Worm (Caenorhabditis elegans) whole organism, early embryonic: ENCODE results near the gene vap-2.

Experiments used
- B0310.2 ChIP-seq: sonication (generic microtip); optimal IDR thresholded peaks from 2 replicates; lab custom pipeline; 2016; ENCODE audit warnings: mild to moderate bottlenecking, missing genetic modification characterization, missing compliant biosample characterization
- F13C5.2 ChIP-seq: sonication (generic microtip); optimal IDR thresholded peaks from 2 replicates; lab custom pipeline; 2017; ENCODE audit warnings: mild to moderate bottlenecking, missing genetic modification characterization, inconsistent platforms, missing compliant biosample characterization
- aly-1 ChIP-seq: sonication (generic microtip); optimal IDR thresholded peaks from 2 replicates; lab custom pipeline; 2016; ENCODE audit warnings: missing genetic modification characterization, missing compliant biosample characterization
- ama-1 ChIP-seq: fragments of 150-350 bp; optimal IDR thresholded peaks from 2 replicates; lab custom pipeline; 2014
- ceh-13 ChIP-seq: fragments of 200-800 bp; sonication (Bioruptor generic); optimal IDR thresholded peaks from 2 replicates; lab custom pipeline; 2018; ENCODE audit warnings: mild to moderate bottlenecking, missing genetic modification characterization, missing compliant biosample characterization
- ceh-36 ChIP-seq: sonication (generic microtip); optimal IDR thresholded peaks from 2 replicates; lab custom pipeline; 2016; ENCODE audit warnings: missing genetic modification characterization, inconsistent platforms, missing compliant biosample characterization
- ets-7 ChIP-seq: sonication (generic microtip); optimal IDR thresholded peaks from 2 replicates; lab custom pipeline; 2016; ENCODE audit warnings: missing genotype, missing genetic modification characterization, missing compliant biosample characterization
- flt-1 ChIP-seq: fragments of 200-800 bp; sonication (Bioruptor generic); IDR thresholded peaks from 2 replicates; pipeline ENCODE4 v1.3.6; 2022; ENCODE audit warnings: missing genetic modification characterization, missing compliant biosample characterization
- hmbx-1 ChIP-seq: sonication (generic microtip); optimal IDR thresholded peaks from 2 replicates; lab custom pipeline; 2016; ENCODE audit warnings: mild to moderate bottlenecking, missing genetic modification characterization, missing compliant biosample characterization
- hmg-4 ChIP-seq: fragments of 200-800 bp; sonication (Bioruptor generic); optimal IDR thresholded peaks from 2 replicates; lab custom pipeline; 2018; ENCODE audit warnings: mild to moderate bottlenecking, missing genetic modification characterization, missing compliant biosample characterization
- hnd-1 ChIP-seq: sonication (generic microtip); optimal IDR thresholded peaks from 2 replicates; lab custom pipeline; 2016; ENCODE audit warnings: missing genetic modification characterization, missing compliant biosample characterization
- pes-1 ChIP-seq: fragments of 200-800 bp; sonication (Bioruptor generic); IDR thresholded peaks from 2 replicates; pipeline ENCODE4 v1.3.6; 2022; ENCODE audit warnings: missing genetic modification reagents, missing genetic modification characterization, missing compliant biosample characterization
- scrt-1 ChIP-seq: fragments of 200-800 bp; sonication (Bioruptor generic); IDR thresholded peaks from 2 replicates; pipeline ENCODE4 v1.3.6; 2022; ENCODE audit warnings: missing genetic modification characterization, missing compliant biosample characterization
- sea-1 ChIP-seq: fragments of 200-800 bp; sonication (Bioruptor generic); conservative IDR thresholded peaks from 2 replicates; pipeline ENCODE4 v1.3.6; 2022; ENCODE audit warnings: missing genetic modification characterization, missing compliant biosample characterization
- tbx-11 ChIP-seq: fragments of 200-800 bp; sonication (Bioruptor generic); IDR thresholded peaks from 2 replicates; pipeline ENCODE4 v1.3.6; 2022; ENCODE audit warnings: missing genetic modification characterization, missing compliant biosample characterization
- tbx-37 ChIP-seq: fragments of 200-800 bp; sonication (Bioruptor generic); conservative IDR thresholded peaks from 2 replicates; pipeline ENCODE4 v1.3.6; 2022; ENCODE audit warnings: missing genetic modification reagents, missing genetic modification characterization, missing compliant biosample characterization
- tra-4 ChIP-seq: sonication (generic microtip); optimal IDR thresholded peaks from 2 replicates; lab custom pipeline; 2017; ENCODE audit warnings: missing genetic modification characterization, missing compliant biosample characterization

vap-2 gene

ce11 chrX:10787203-10787602 lies 5.1 kb downstream of the vap-2 start, which contains the start of gene ttr-14:
TSS of gene ttr-14 (plus strand) at chrX:10787503.
- TF ChIP-seq sea-1, result no peak
- TF ChIP-seq pes-1 (GFP tag; lab: Robert Waterston, UW), result no peak
- no peak for TF ChIP-seq ama-1
- no peak for TF ChIP-seq ets-7 (tag; lab: Kevin White, UChicago)
- TF ChIP-seq ceh-36 (tag; lab: Kevin White, UChicago), result no peak
- TF ChIP-seq hmg-4 (GFP tag; lab: Kevin White, UChicago), result no peak
- no peak for TF ChIP-seq tbx-11 (GFP tag; lab: Robert Waterston, UW)
- no peak for TF ChIP-seq tra-4 (tag; lab: Kevin White, UChicago)
- TF ChIP-seq flt-1, result no peak
- TF ChIP-seq hnd-1 (tag; lab: Kevin White, UChicago), result no peak
- TF ChIP-seq B0310.2 (tag; lab: Kevin White, UChicago), result no peak
- no peak for TF ChIP-seq tbx-37 (GFP tag; lab: Robert Waterston, UW)
- TF ChIP-seq scrt-1 (GFP tag; lab: Robert Waterston, UW), result no peak
- TF ChIP-seq aly-1, result no peak
- TF ChIP-seq F13C5.2 (tag; lab: Kevin White, UChicago), result no peak
- TF ChIP-seq ceh-13 (GFP tag; lab: Kevin White, UChicago), result no peak
- TF ChIP-seq hmbx-1, result no peak

ce11 chrX:10783822-10784221 lies 8.5 kb downstream of the vap-2 start, which contains the start of gene clc-4:
TSS of gene clc-4 (minus strand) at chrX:10783922.
- TF ChIP-seq pes-1 (GFP tag; lab: Robert Waterston, UW) (no peak), sea-1 (no peak), scrt-1 (GFP tag; lab: Robert Waterston, UW) (no peak), tbx-37 (GFP tag; lab: Robert Waterston, UW) (no peak), tbx-11 (GFP tag; lab: Robert Waterston, UW) (no peak)

- no peak for TF ChIP-seq hmbx-1
- no peak for TF ChIP-seq sea-1
- no peak for TF ChIP-seq hmg-4 (GFP tag; lab: Kevin White, UChicago)
- no peak for TF ChIP-seq ceh-36 (tag; lab: Kevin White, UChicago)
- TF ChIP-seq hnd-1 (tag; lab: Kevin White, UChicago), result no peak
- TF ChIP-seq ets-7 (tag; lab: Kevin White, UChicago), result no peak
- TF ChIP-seq pes-1 (GFP tag; lab: Robert Waterston, UW), result no peak
- no peak for TF ChIP-seq ama-1
- no peak for TF ChIP-seq aly-1
- TF ChIP-seq flt-1, result no peak
- TF ChIP-seq ceh-13 (GFP tag; lab: Kevin White, UChicago), result no peak
Measured at ce11 chrX:10780542-10781266, 11.6 kb downstream of the vap-2 start.

ce11 chrX:10774865-10775264 lies 17.5 kb downstream of the vap-2 start:
- TF ChIP-seq sea-1 (no peak), tbx-37 (GFP tag; lab: Robert Waterston, UW) (no peak), tra-4 (tag; lab: Kevin White, UChicago) (no peak), tbx-11 (GFP tag; lab: Robert Waterston, UW) (no peak), F13C5.2 (tag; lab: Kevin White, UChicago) (no peak), B0310.2 (tag; lab: Kevin White, UChicago) (no peak), hmbx-1 (no peak), hnd-1 (tag; lab: Kevin White, UChicago) (no peak), ets-7 (tag; lab: Kevin White, UChicago) (no peak), scrt-1 (GFP tag; lab: Robert Waterston, UW) (no peak), flt-1 (no peak), pes-1 (GFP tag; lab: Robert Waterston, UW) (no peak), hmg-4 (GFP tag; lab: Kevin White, UChicago) (no peak), aly-1 (no peak)

ce11 chrX:10772763-10773162 lies 19.6 kb downstream of the vap-2 start:
- no peak for TF ChIP-seq ets-7 (tag; lab: Kevin White, UChicago)
- TF ChIP-seq flt-1, result no peak
- no peak for TF ChIP-seq tra-4 (tag; lab: Kevin White, UChicago)
- no peak for TF ChIP-seq F13C5.2 (tag; lab: Kevin White, UChicago)
- TF ChIP-seq tbx-11 (GFP tag; lab: Robert Waterston, UW), result no peak
- TF ChIP-seq tbx-37 (GFP tag; lab: Robert Waterston, UW), result no peak
- TF ChIP-seq B0310.2 (tag; lab: Kevin White, UChicago), result no peak
- TF ChIP-seq hmbx-1, result no peak

- TF ChIP-seq B0310.2 (tag; lab: Kevin White, UChicago), result no peak
- TF ChIP-seq tra-4 (tag; lab: Kevin White, UChicago), result no peak
- no peak for TF ChIP-seq tbx-37 (GFP tag; lab: Robert Waterston, UW)
- no peak for TF ChIP-seq ceh-36 (tag; lab: Kevin White, UChicago)
- TF ChIP-seq F13C5.2 (tag; lab: Kevin White, UChicago), result no peak
- no peak for TF ChIP-seq ets-7 (tag; lab: Kevin White, UChicago)
- no peak for TF ChIP-seq aly-1
- TF ChIP-seq flt-1, result no peak
- TF ChIP-seq hmg-4 (GFP tag; lab: Kevin White, UChicago), result no peak
- TF ChIP-seq hnd-1 (tag; lab: Kevin White, UChicago), result no peak
- no peak for TF ChIP-seq ama-1
- no peak for TF ChIP-seq hmbx-1
- TF ChIP-seq tbx-11 (GFP tag; lab: Robert Waterston, UW), result no peak
- TF ChIP-seq sea-1, result no peak
- no peak for TF ChIP-seq scrt-1 (GFP tag; lab: Robert Waterston, UW)
- no peak for TF ChIP-seq pes-1 (GFP tag; lab: Robert Waterston, UW)
- TF ChIP-seq ceh-13 (GFP tag; lab: Kevin White, UChicago), result no peak
Measured at ce11 chrX:10772165-10772584, 20.2 kb downstream of the vap-2 start.

- TF ChIP-seq F13C5.2 (tag; lab: Kevin White, UChicago) (no peak), B0310.2 (tag; lab: Kevin White, UChicago) (no peak), hmbx-1 (no peak), hnd-1 (tag; lab: Kevin White, UChicago) (no peak), sea-1 (no peak), tbx-37 (GFP tag; lab: Robert Waterston, UW) (no peak), flt-1 (no peak), ets-7 (tag; lab: Kevin White, UChicago) (no peak), tra-4 (tag; lab: Kevin White, UChicago) (no peak), pes-1 (GFP tag; lab: Robert Waterston, UW) (no peak), ceh-36 (tag; lab: Kevin White, UChicago) (no peak), ama-1 (no peak)
Measured at ce11 chrX:10770988-10771496, 21.3 kb downstream of the vap-2 start.
